Fruit fly (Drosophila melanogaster): Measurements from ENCODE around the gene Cdk2.

DNA sequence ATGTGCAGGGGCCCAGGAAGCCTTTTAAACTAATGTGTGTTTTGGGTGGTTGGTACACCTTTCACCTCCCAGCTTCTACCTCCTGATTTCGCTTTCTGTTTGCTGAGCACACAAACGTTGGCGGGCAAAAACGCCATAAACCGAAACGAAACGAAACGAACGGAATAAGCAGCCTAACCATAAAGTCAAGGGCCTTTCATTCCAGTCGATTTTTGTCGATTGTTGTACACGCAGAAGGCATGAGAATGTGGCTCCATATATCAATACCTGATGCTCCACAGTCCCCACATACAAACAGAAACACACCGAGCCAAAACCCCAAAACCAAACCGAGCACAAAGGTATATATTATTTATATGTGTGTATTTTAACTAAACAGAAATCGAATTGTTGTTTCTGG, 11.9 kb upstream of the Cdk2 start:
- TF ChIP-seq Sin3A (optimal IDR thresholded peaks at IDR 0.05): no peak
- TF ChIP-seq insv (optimal IDR thresholded peaks at IDR 0.05): no peak
- no peak for TF ChIP-seq psq (optimal IDR thresholded peaks at IDR 0.05)
